Worm (Caenorhabditis elegans) whole organism, L4 larva: Measurements from ENCODE around the gene srh-220.
A peak's percentile ranks its signal among the peaks of the same experiment; 100 is the strongest.

ENCODE experiments used
- F10B5.3 ChIP-seq: sonication (generic microtip); optimal IDR thresholded peaks from 2 replicates; lab custom pipeline; 2016; ENCODE audit warnings: mild to moderate bottlenecking, missing genetic modification characterization, missing compliant biosample characterization
- F37D6.2 ChIP-seq: sonication (generic microtip); optimal IDR thresholded peaks from 2 replicates; lab custom pipeline; 2016; ENCODE audit warnings: mild to moderate bottlenecking, missing genetic modification characterization, missing compliant biosample characterization
- F49E8.2 ChIP-seq: sonication (generic microtip); optimal IDR thresholded peaks from 2 replicates; lab custom pipeline; 2016; ENCODE audit warnings: missing compliant biosample characterization, mild to moderate bottlenecking, missing genetic modification characterization, borderline replicate concordance
- Y48G9A.11 ChIP-seq: fragments of 200-800 bp; sonication (Bioruptor generic); IDR thresholded peaks from 2 replicates; pipeline ENCODE4 v1.3.6; 2022; ENCODE audit warnings: missing genetic modification reagents, missing genetic modification characterization, missing compliant biosample characterization
- Y5F2A.4 ChIP-seq: fragments of 200-800 bp; sonication (Bioruptor generic); optimal IDR thresholded peaks from 2 replicates; lab custom pipeline; 2018; ENCODE audit warnings: mild to moderate bottlenecking, missing genetic modification characterization, missing compliant biosample characterization
- ZK337.2 ChIP-seq: fragments of 200-800 bp; sonication (Bioruptor generic); IDR thresholded peaks from 2 replicates; pipeline ENCODE4 v1.3.6; 2022; ENCODE audit warnings: missing genetic modification reagents, missing genetic modification characterization, missing compliant biosample characterization
- ZK546.5 ChIP-seq, 2 experiments: sonication (generic microtip); optimal IDR thresholded peaks; 2 replicates each; lab custom pipeline; 2017; ENCODE audit warnings: missing biosample characterization in 2 of 2, missing genetic modification characterization in 2 of 2
- aha-1 ChIP-seq: fragments of 150-350 bp; peaks from one replicate; lab custom pipeline; 2014; ENCODE audit warnings: missing biosample characterization, missing genetic modification characterization
- aly-2 ChIP-seq: sonication (generic microtip); optimal IDR thresholded peaks from 2 replicates; lab custom pipeline; 2018; ENCODE audit warnings: missing biosample characterization, missing genetic modification characterization
- ama-1 ChIP-seq: fragments of 150-350 bp; optimal IDR thresholded peaks from 2 replicates; lab custom pipeline; 2014; ENCODE audit warnings: inconsistent platforms, mixed read lengths
- ceh-28 ChIP-seq: fragments of 150-350 bp; optimal IDR thresholded peaks from 2 replicates; lab custom pipeline; 2014; ENCODE audit warnings: missing biosample characterization, missing genetic modification reagents, missing genetic modification characterization
- ceh-62 ChIP-seq: sonication (generic microtip); optimal IDR thresholded peaks from 2 replicates; lab custom pipeline; 2017; ENCODE audit warnings: missing biosample characterization, missing genetic modification characterization
- cey-2 ChIP-seq: sonication (generic microtip); optimal IDR thresholded peaks from 3 replicates; lab custom pipeline; 2017; ENCODE audit warnings: missing genetic modification characterization, mild to moderate bottlenecking, missing compliant biosample characterization, antibody characterized with exemption, borderline replicate concordance; ENCODE audit not compliant: insufficient read depth
- daf-16 ChIP-seq, 3 experiments: sonication (generic microtip); optimal IDR thresholded peaks; 2 replicates each; lab custom pipeline; 2016 to 2017; ENCODE audit warnings: missing genetic modification characterization in 3 of 3, missing genetic modification reagents in 3 of 3, mild to moderate bottlenecking in 2 of 3, missing compliant biosample characterization in 2 of 3, missing biosample characterization in 1 of 3, moderate library complexity in 1 of 3
- daf-19 ChIP-seq: fragments of 200-800 bp; sonication (Bioruptor generic); conservative IDR thresholded peaks from 2 replicates; pipeline ENCODE4 v1.3.6; 2022; ENCODE audit warnings: missing genetic modification characterization, missing compliant biosample characterization
- dmd-6 ChIP-seq: fragments of 200-800 bp; sonication (Bioruptor generic); IDR thresholded peaks from 2 replicates; pipeline ENCODE4 v1.3.6; 2022; ENCODE audit warnings: missing genetic modification reagents, missing genetic modification characterization, missing compliant biosample characterization
- dmd-8 ChIP-seq: fragments of 200-800 bp; sonication (Bioruptor generic); IDR thresholded peaks from 2 replicates; pipeline ENCODE4 v1.3.6; 2022; ENCODE audit warnings: missing genetic modification characterization, missing compliant biosample characterization
- dve-1 ChIP-seq: sonication (generic microtip); optimal IDR thresholded peaks from 2 replicates; lab custom pipeline; 2017; ENCODE audit warnings: antibody characterized with exemption, mild to moderate bottlenecking, missing genetic modification characterization, missing compliant biosample characterization; ENCODE audit not compliant: insufficient read depth
- egl-43 ChIP-seq: fragments of 200-800 bp; sonication (Bioruptor generic); IDR thresholded peaks from 2 replicates; pipeline ENCODE4 v1.3.6; 2022; ENCODE audit warnings: missing genetic modification reagents, missing genetic modification characterization, missing compliant biosample characterization
- gei-8 ChIP-seq: fragments of 200-800 bp; sonication (Bioruptor generic); optimal IDR thresholded peaks from 2 replicates; lab custom pipeline; 2018; ENCODE audit warnings: mild to moderate bottlenecking, missing genetic modification characterization, missing compliant biosample characterization
- hif-1 ChIP-seq, 2 experiments: sonication (generic microtip); optimal IDR thresholded peaks; 2 replicates each; lab custom pipeline; 2016 to 2017; ENCODE audit warnings: missing compliant biosample characterization in 2 of 2, missing genetic modification characterization in 2 of 2, missing genetic modification reagents in 2 of 2, missing genotype in 2 of 2, mild to moderate bottlenecking in 1 of 2
- hlh-11 ChIP-seq: fragments of 200-800 bp; sonication (Bioruptor generic); optimal IDR thresholded peaks from 2 replicates; lab custom pipeline; 2018; ENCODE audit warnings: mild to moderate bottlenecking, missing genetic modification characterization, missing compliant biosample characterization
- lim-7 ChIP-seq: fragments of 200-800 bp; sonication (Bioruptor generic); IDR thresholded peaks from 2 replicates; pipeline ENCODE4 v1.3.6; 2022; ENCODE audit warnings: missing genetic modification characterization, missing compliant biosample characterization
- lin-29 ChIP-seq: fragments of 200-800 bp; sonication (Bioruptor generic); IDR thresholded peaks from 2 replicates; pipeline ENCODE4 v1.3.6; 2022; ENCODE audit warnings: missing genetic modification reagents, missing genetic modification characterization, missing compliant biosample characterization
- lir-3 ChIP-seq: sonication (generic microtip); optimal IDR thresholded peaks from 2 replicates; lab custom pipeline; 2016; ENCODE audit warnings: mild to moderate bottlenecking, missing genetic modification characterization, missing compliant biosample characterization
- lsy-2 ChIP-seq, 2 experiments: fragments of 150-350 bp in 1 of 2; sonication (generic microtip) in 1 of 2; optimal IDR thresholded peaks; 2 replicates each; lab custom pipeline; 2014 to 2017; ENCODE audit warnings: missing biosample characterization in 2 of 2, missing genetic modification characterization in 2 of 2
- madf-9 ChIP-seq: fragments of 200-800 bp; sonication (Bioruptor generic); conservative IDR thresholded peaks from 2 replicates; pipeline ENCODE4 v1.3.6; 2022; ENCODE audit warnings: missing genetic modification reagents, missing genetic modification characterization, missing compliant biosample characterization
- mdt-29 ChIP-seq: fragments of 200-800 bp; sonication (Bioruptor generic); IDR thresholded peaks from 2 replicates; pipeline ENCODE4 v1.3.6; 2022; ENCODE audit warnings: missing genetic modification reagents, missing genetic modification characterization, missing compliant biosample characterization
- mxl-2 ChIP-seq: fragments of 200-800 bp; sonication (Bioruptor generic); conservative IDR thresholded peaks from 2 replicates; pipeline ENCODE4 v1.3.6; 2022; ENCODE audit warnings: missing genetic modification reagents, missing genetic modification characterization, missing compliant biosample characterization
- nhr-28 ChIP-seq: fragments of 150-350 bp; optimal IDR thresholded peaks from 2 replicates; lab custom pipeline; 2014; ENCODE audit warnings: missing biosample characterization, missing genetic modification characterization
- nhr-41 ChIP-seq: fragments of 200-800 bp; sonication (Bioruptor generic); IDR thresholded peaks from 2 replicates; pipeline ENCODE4 v1.3.6; 2022; ENCODE audit warnings: missing genetic modification reagents, missing genetic modification characterization, missing compliant biosample characterization
- nhr-48 ChIP-seq: sonication (generic microtip); optimal IDR thresholded peaks from 2 replicates; lab custom pipeline; 2016; ENCODE audit warnings: mild to moderate bottlenecking, missing genetic modification characterization, missing compliant biosample characterization
- nhr-6 ChIP-seq: fragments of 150-350 bp; optimal IDR thresholded peaks from 2 replicates; lab custom pipeline; 2014; ENCODE audit warnings: missing biosample characterization, missing genetic modification characterization
- nhr-77 ChIP-seq: fragments of 150-350 bp; optimal IDR thresholded peaks from 2 replicates; lab custom pipeline; 2014; ENCODE audit warnings: missing biosample characterization, missing genetic modification characterization
- php-3 ChIP-seq: fragments of 200-800 bp; sonication (Bioruptor generic); IDR thresholded peaks from 2 replicates; pipeline ENCODE4 v1.3.6; 2022; ENCODE audit warnings: missing genetic modification reagents, missing genetic modification characterization, missing compliant biosample characterization
- set-16 ChIP-seq: fragments of 200-800 bp; sonication (Bioruptor generic); IDR thresholded peaks from 2 replicates; pipeline ENCODE4 v1.3.6; 2022; ENCODE audit warnings: missing genetic modification reagents, missing genetic modification characterization, missing compliant biosample characterization
- spr-3 ChIP-seq: fragments of 200-800 bp; sonication (Bioruptor generic); optimal IDR thresholded peaks from 2 replicates; lab custom pipeline; 2018; ENCODE audit warnings: mild to moderate bottlenecking, missing genetic modification characterization, missing compliant biosample characterization
- tra-1 ChIP-seq: fragments of 200-800 bp; sonication (Bioruptor generic); IDR thresholded peaks from 2 replicates; pipeline ENCODE4 v1.3.6; 2022; ENCODE audit warnings: missing genetic modification reagents, missing genetic modification characterization, missing compliant biosample characterization
- unc-130 ChIP-seq: sonication (generic microtip); optimal IDR thresholded peaks from 2 replicates; lab custom pipeline; 2016; ENCODE audit warnings: missing genetic modification reagents, missing genetic modification characterization, missing compliant biosample characterization
- unc-62 ChIP-seq, 3 experiments: fragments of 150-350 bp in 1 of 3; sonication (generic microtip); optimal IDR thresholded peaks in 2 of 3; peaks in 1 of 3; 1 replicate in 1 of 3; 2 replicates in 2 of 3; lab custom pipeline; 2014 to 2017; ENCODE audit warnings: missing biosample characterization in 3 of 3, missing genetic modification characterization in 3 of 3, missing genetic modification reagents in 3 of 3, missing genotype in 1 of 3
- zfp-3 ChIP-seq: fragments of 200-800 bp; sonication (Bioruptor generic); conservative IDR thresholded peaks from 2 replicates; pipeline ENCODE4 v1.3.6; 2022; ENCODE audit warnings: missing genetic modification reagents, missing genetic modification characterization, missing compliant biosample characterization
- ztf-7 ChIP-seq: fragments of 150-350 bp; optimal IDR thresholded peaks from 2 replicates; lab custom pipeline; 2014; ENCODE audit warnings: missing biosample characterization, missing genetic modification characterization

Gene srh-220

DNA sequence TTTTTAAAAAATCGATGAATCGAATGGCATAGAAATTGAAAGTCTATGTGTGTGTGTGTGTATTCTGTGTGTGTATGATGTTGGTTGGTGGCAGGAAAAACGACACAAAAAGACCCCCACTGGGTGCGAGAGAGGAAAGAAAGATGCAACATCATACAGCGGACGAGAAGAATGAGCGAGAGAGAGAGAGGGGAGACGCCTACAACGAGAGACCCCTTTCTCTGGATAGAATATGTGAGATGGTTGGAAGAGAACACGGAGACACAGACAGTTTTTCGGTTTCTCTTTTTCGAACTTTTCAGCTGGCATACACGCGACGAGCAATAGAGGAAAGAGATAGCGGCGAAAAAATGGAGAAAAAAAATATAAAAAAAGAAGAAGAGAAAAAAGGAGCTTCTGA lies 42.0 kb upstream of the srh-220 start (continued):
- TF ChIP-seq lsy-2 (tag; optimal IDR thresholded peaks at IDR 0.05; lab: Kevin White, UChicago) (peak; percentile 66 to 79), spr-3 (no peak), F10B5.3 (tag; lab: Kevin White, UChicago) (no peak), mdt-29 (no peak), hlh-11 (tag; lab: Kevin White, UChicago) (peak; percentile 92), lim-7 (GFP tag; lab: Robert Waterston, UW) (no peak), lir-3 (no peak), mxl-2 (GFP tag; lab: Robert Waterston, UW) (no peak), nhr-41 (GFP tag; lab: Robert Waterston, UW) (no peak), unc-130 (GFP tag; lab: Kevin White, UChicago) (no peak), ceh-28 (tag; lab: Kevin White, UChicago) (no peak), zfp-3 (no peak), ZK546.5 (tag; optimal IDR thresholded peaks at IDR 0.05; lab: Kevin White, UChicago) (no peak), ztf-7 (tag; lab: Kevin White, UChicago) (no peak), madf-9 (GFP tag; lab: Robert Waterston, UW) (0 out of 2 replicates have a peak, but pooled peaks have one; percentile 19), dmd-8 (GFP tag; lab: Robert Waterston, UW) (no peak), aly-2 (tag; lab: Kevin White, UChicago) (no peak), gei-8 (no peak), tra-1 (peak; percentile 46), daf-19 (GFP tag; lab: Robert Waterston, UW) (no peak), F37D6.2 (tag; lab: Kevin White, UChicago) (no peak), ceh-62 (tag; lab: Kevin White, UChicago) (no peak), ZK337.2 (no peak), nhr-77 (tag; lab: Kevin White, UChicago) (peak; percentile 67)

DNA sequence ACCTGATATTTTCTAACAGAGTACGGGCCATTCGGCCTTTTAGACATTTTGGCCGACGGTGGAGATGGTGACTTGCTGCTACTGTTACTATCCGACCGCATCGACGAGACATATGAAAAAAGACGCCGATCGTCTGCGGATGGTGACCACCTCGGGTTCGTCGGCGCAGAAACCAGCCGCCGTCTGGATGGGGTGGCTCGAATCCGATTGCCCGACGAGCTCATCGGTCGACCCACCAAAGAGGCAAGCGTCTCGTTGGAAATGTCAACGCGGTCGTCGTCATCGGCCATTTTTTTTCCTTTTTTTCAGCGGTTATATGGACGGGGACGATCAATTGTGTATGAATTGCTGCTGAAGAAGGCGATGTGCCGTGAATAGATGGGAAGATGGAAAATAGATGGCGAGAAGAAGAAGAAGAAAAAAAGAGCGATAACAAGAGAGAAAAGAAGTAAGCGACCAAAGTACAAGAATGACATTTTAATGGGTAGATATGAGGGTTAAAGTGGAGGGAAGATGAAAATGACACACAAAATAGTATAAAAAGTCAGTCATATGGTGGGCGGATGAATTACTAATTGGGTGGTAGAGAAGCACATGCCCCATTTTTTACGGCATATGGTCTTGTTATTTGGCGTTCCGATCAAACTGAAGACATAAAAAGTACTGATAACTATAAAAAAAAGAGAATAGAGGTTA lies 41.0 kb upstream of the srh-220 start:
- no peak for TF ChIP-seq zfp-3
- TF ChIP-seq ama-1 (lab: Kevin White, UChicago) = peak; percentile 68
- TF ChIP-seq lin-29 (GFP tag; lab: Robert Waterston, UW) = no peak
- peak; percentile 39 for TF ChIP-seq nhr-28
- no peak for TF ChIP-seq nhr-48 (tag; lab: Kevin White, UChicago)
- TF ChIP-seq F49E8.2 (tag; lab: Kevin White, UChicago) = no peak
- TF ChIP-seq hlh-11 (tag; lab: Kevin White, UChicago) = peak; percentile 26
- TF ChIP-seq hif-1 (tag; optimal IDR thresholded peaks at IDR 0.05; lab: Kevin White, UChicago) = peak in 1 of 2 experiments; percentile 5
- peak; percentile 32; the same call in 1 of the 2 replicates for TF ChIP-seq Y48G9A.11 (GFP tag; lab: Robert Waterston, UW)
- peak; percentile 38; the same call in 1 of the 2 replicates for TF ChIP-seq php-3 (GFP tag; lab: Robert Waterston, UW)
- TF ChIP-seq daf-16 (GFP tag; optimal IDR thresholded peaks at IDR 0.05; lab: Kevin White, UChicago) = no peak
- no peak for TF ChIP-seq daf-16 (tag; optimal IDR thresholded peaks at IDR 0.05; lab: Kevin White, UChicago)
- no peak for TF ChIP-seq F37D6.2 (tag; lab: Kevin White, UChicago)
- TF ChIP-seq dmd-6 (GFP tag; lab: Robert Waterston, UW) = peak; percentile 54
- peak; percentile 89 for TF ChIP-seq set-16 (GFP tag; lab: Robert Waterston, UW)
- peak; percentile 73 for TF ChIP-seq aha-1
- 0 out of 2 replicates have a peak, but pooled peaks have one; percentile 62 for TF ChIP-seq tra-1
- peak in 1 of 2 experiments; percentile 97 for TF ChIP-seq unc-62 (GFP tag; optimal IDR thresholded peaks at IDR 0.05 in 1 of 2; lab: Kevin White, UChicago)
- no peak for TF ChIP-seq unc-62 (tag; optimal IDR thresholded peaks at IDR 0.05; lab: Kevin White, UChicago)
- no peak for TF ChIP-seq cey-2 (tag; lab: Kevin White, UChicago)
- no peak for TF ChIP-seq F10B5.3 (tag; lab: Kevin White, UChicago)
- no peak for TF ChIP-seq egl-43 (GFP tag; lab: Robert Waterston, UW)
- no peak for TF ChIP-seq Y5F2A.4 (GFP tag; lab: Kevin White, UChicago)
- peak; percentile 44 for TF ChIP-seq dve-1 (tag; lab: Kevin White, UChicago)
- peak; percentile 15 for TF ChIP-seq nhr-6
